Worm (Caenorhabditis elegans) whole organism, early embryonic: ENCODE data around the gene ric-7.

ENCODE experiments used
- B0310.2 ChIP-seq: sonication (generic microtip); optimal IDR thresholded peaks from 2 replicates; lab custom pipeline; 2016; ENCODE audit warnings: mild to moderate bottlenecking, missing genetic modification characterization, missing compliant biosample characterization
- F13C5.2 ChIP-seq: sonication (generic microtip); optimal IDR thresholded peaks from 2 replicates; lab custom pipeline; 2017; ENCODE audit warnings: mild to moderate bottlenecking, missing genetic modification characterization, inconsistent platforms, missing compliant biosample characterization
- aly-1 ChIP-seq: sonication (generic microtip); optimal IDR thresholded peaks from 2 replicates; lab custom pipeline; 2016; ENCODE audit warnings: missing genetic modification characterization, missing compliant biosample characterization
- ama-1 ChIP-seq: fragments of 150-350 bp; optimal IDR thresholded peaks from 2 replicates; lab custom pipeline; 2014
- ceh-36 ChIP-seq: sonication (generic microtip); optimal IDR thresholded peaks from 2 replicates; lab custom pipeline; 2016; ENCODE audit warnings: missing genetic modification characterization, inconsistent platforms, missing compliant biosample characterization
- ets-7 ChIP-seq: sonication (generic microtip); optimal IDR thresholded peaks from 2 replicates; lab custom pipeline; 2016; ENCODE audit warnings: missing genotype, missing genetic modification characterization, missing compliant biosample characterization
- flt-1 ChIP-seq: fragments of 200-800 bp; sonication (Bioruptor generic); IDR thresholded peaks from 2 replicates; pipeline ENCODE4 v1.3.6; 2022; ENCODE audit warnings: missing genetic modification characterization, missing compliant biosample characterization
- hmbx-1 ChIP-seq: sonication (generic microtip); optimal IDR thresholded peaks from 2 replicates; lab custom pipeline; 2016; ENCODE audit warnings: mild to moderate bottlenecking, missing genetic modification characterization, missing compliant biosample characterization
- hmg-4 ChIP-seq: fragments of 200-800 bp; sonication (Bioruptor generic); optimal IDR thresholded peaks from 2 replicates; lab custom pipeline; 2018; ENCODE audit warnings: mild to moderate bottlenecking, missing genetic modification characterization, missing compliant biosample characterization
- hnd-1 ChIP-seq: sonication (generic microtip); optimal IDR thresholded peaks from 2 replicates; lab custom pipeline; 2016; ENCODE audit warnings: missing genetic modification characterization, missing compliant biosample characterization
- pes-1 ChIP-seq: fragments of 200-800 bp; sonication (Bioruptor generic); IDR thresholded peaks from 2 replicates; pipeline ENCODE4 v1.3.6; 2022; ENCODE audit warnings: missing genetic modification reagents, missing genetic modification characterization, missing compliant biosample characterization
- scrt-1 ChIP-seq: fragments of 200-800 bp; sonication (Bioruptor generic); IDR thresholded peaks from 2 replicates; pipeline ENCODE4 v1.3.6; 2022; ENCODE audit warnings: missing genetic modification characterization, missing compliant biosample characterization
- sea-1 ChIP-seq: fragments of 200-800 bp; sonication (Bioruptor generic); conservative IDR thresholded peaks from 2 replicates; pipeline ENCODE4 v1.3.6; 2022; ENCODE audit warnings: missing genetic modification characterization, missing compliant biosample characterization
- tbx-11 ChIP-seq: fragments of 200-800 bp; sonication (Bioruptor generic); IDR thresholded peaks from 2 replicates; pipeline ENCODE4 v1.3.6; 2022; ENCODE audit warnings: missing genetic modification characterization, missing compliant biosample characterization

DNA sequence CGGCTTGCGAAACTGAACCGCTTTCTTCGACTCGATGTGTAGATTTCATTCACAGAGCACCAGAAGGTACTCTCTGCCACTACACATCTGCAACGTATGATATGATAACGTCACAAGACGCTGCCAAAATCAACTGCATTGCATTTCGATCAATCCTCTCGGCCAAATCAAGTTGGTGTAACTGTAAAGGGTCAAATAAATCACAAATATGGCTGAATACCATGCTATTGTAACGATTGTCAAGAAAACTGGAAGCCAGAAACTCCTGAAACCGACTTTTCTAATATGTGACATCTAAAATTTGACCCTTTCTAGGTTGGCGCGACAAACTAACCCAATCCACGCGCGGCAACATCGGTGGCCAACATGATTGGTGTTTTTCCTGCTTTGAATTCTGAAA, 4.3 kb upstream of the ric-7 start:
- no peak for TF ChIP-seq ceh-36
- no peak for TF ChIP-seq flt-1 (GFP tag; lab: Robert Waterston, UW)
- TF ChIP-seq ama-1 = no peak
- TF ChIP-seq hmbx-1 (tag; lab: Kevin White, UChicago) = no peak
- no peak for TF ChIP-seq sea-1
- TF ChIP-seq tbx-11 = no peak
- TF ChIP-seq F13C5.2 (tag; lab: Kevin White, UChicago) = no peak
- TF ChIP-seq hmg-4 (GFP tag; lab: Kevin White, UChicago) = no peak
- no peak for TF ChIP-seq scrt-1 (GFP tag; lab: Robert Waterston, UW)
- no peak for TF ChIP-seq hnd-1 (tag; lab: Kevin White, UChicago)
- TF ChIP-seq ets-7 = no peak
- no peak for TF ChIP-seq aly-1
- no peak for TF ChIP-seq pes-1 (GFP tag; lab: Robert Waterston, UW)
- TF ChIP-seq B0310.2 = no peak
